Worm (Caenorhabditis elegans) whole organism, mixed stage, embryonic: ENCODE results near the gene B0334.4.

Experiments used
- M03D4.4 ChIP-seq: sonication (generic microtip); optimal IDR thresholded peaks from 2 replicates; lab custom pipeline; 2017; ENCODE audit warnings: mild to moderate bottlenecking, missing genetic modification characterization, missing compliant biosample characterization
- bed-3 ChIP-seq: fragments of 200-800 bp; sonication (Bioruptor generic); optimal IDR thresholded peaks from 3 replicates; lab custom pipeline; 2018; ENCODE audit warnings: mild to moderate bottlenecking, missing genetic modification characterization, moderate library complexity, missing compliant biosample characterization
- blmp-1 ChIP-seq: fragments of 150-350 bp; optimal IDR thresholded peaks from 2 replicates; lab custom pipeline; 2014; ENCODE audit warnings: missing biosample characterization, missing genetic modification characterization
- ceh-39 ChIP-seq: fragments of 150-350 bp; optimal IDR thresholded peaks from 2 replicates; lab custom pipeline; 2014; ENCODE audit warnings: missing biosample characterization, missing genetic modification characterization
- ceh-43 ChIP-seq: fragments of 200-800 bp; sonication (Bioruptor generic); optimal IDR thresholded peaks from 2 replicates; lab custom pipeline; 2018; ENCODE audit warnings: mild to moderate bottlenecking, missing genetic modification characterization, moderate library complexity, missing compliant biosample characterization
- ceh-83 ChIP-seq: fragments of 200-800 bp; sonication (Bioruptor generic); optimal IDR thresholded peaks from 2 replicates; lab custom pipeline; 2018; ENCODE audit warnings: mild to moderate bottlenecking, missing genetic modification characterization, missing compliant biosample characterization
- ces-1 ChIP-seq: fragments of 150-350 bp; optimal IDR thresholded peaks from 2 replicates; lab custom pipeline; 2014; ENCODE audit warnings: missing biosample characterization, missing genetic modification reagents, missing genetic modification characterization
- cnd-1 ChIP-seq: fragments of 200-800 bp; sonication (Bioruptor generic); optimal IDR thresholded peaks from 2 replicates; lab custom pipeline; 2018; ENCODE audit warnings: mild to moderate bottlenecking, missing genetic modification characterization, missing compliant biosample characterization
- drap-1 ChIP-seq: fragments of 200-800 bp; sonication (Bioruptor generic); optimal IDR thresholded peaks from 3 replicates; lab custom pipeline; 2018; ENCODE audit warnings: mild to moderate bottlenecking, missing genetic modification characterization, missing compliant biosample characterization
- elt-1 ChIP-seq: sonication (generic microtip); optimal IDR thresholded peaks from 2 replicates; lab custom pipeline; 2017; ENCODE audit warnings: missing genetic modification characterization, mild to moderate bottlenecking, missing compliant biosample characterization, antibody characterized with exemption, moderate library complexity, borderline replicate concordance; ENCODE audit not compliant: insufficient read depth
- elt-3 ChIP-seq: fragments of 150-350 bp; optimal IDR thresholded peaks from 2 replicates; lab custom pipeline; 2014; ENCODE audit warnings: missing biosample characterization, missing genetic modification characterization
- flh-1 ChIP-seq: fragments of 200-800 bp; sonication (Bioruptor generic); optimal IDR thresholded peaks from 2 replicates; lab custom pipeline; 2018; ENCODE audit warnings: mild to moderate bottlenecking, missing genetic modification characterization, moderate library complexity, missing compliant biosample characterization
- ham-2 ChIP-seq: fragments of 200-800 bp; sonication (Bioruptor generic); optimal IDR thresholded peaks from 2 replicates; lab custom pipeline; 2018; ENCODE audit warnings: mild to moderate bottlenecking, missing genetic modification characterization, missing compliant biosample characterization
- lin-13 ChIP-seq: fragments of 150-350 bp; optimal IDR thresholded peaks from 2 replicates; lab custom pipeline; 2014; ENCODE audit warnings: missing biosample characterization, missing genetic modification characterization
- lin-32 ChIP-seq: fragments of 200-800 bp; sonication (Bioruptor generic); optimal IDR thresholded peaks from 2 replicates; lab custom pipeline; 2018; ENCODE audit warnings: mild to moderate bottlenecking, missing genetic modification characterization, missing compliant biosample characterization
- lsy-2 ChIP-seq: fragments of 150-350 bp; optimal IDR thresholded peaks from 2 replicates; lab custom pipeline; 2014; ENCODE audit warnings: missing biosample characterization, missing genetic modification characterization
- mab-5 ChIP-seq: fragments of 150-350 bp; optimal IDR thresholded peaks from 2 replicates; lab custom pipeline; 2014; ENCODE audit warnings: missing biosample characterization, missing genetic modification characterization
- mep-1 ChIP-seq: fragments of 150-350 bp; optimal IDR thresholded peaks from 2 replicates; lab custom pipeline; 2017; ENCODE audit warnings: missing biosample characterization, missing genetic modification reagents, missing genetic modification characterization, inconsistent platforms
- mls-2 ChIP-seq: sonication (generic microtip); optimal IDR thresholded peaks from 2 replicates; lab custom pipeline; 2016; ENCODE audit warnings: mild to moderate bottlenecking, missing genetic modification characterization, moderate library complexity, missing compliant biosample characterization
- nhr-12 ChIP-seq: fragments of 150-350 bp; optimal IDR thresholded peaks from 2 replicates; lab custom pipeline; 2014; ENCODE audit warnings: missing biosample characterization, missing genetic modification characterization
- nhr-2 ChIP-seq: fragments of 150-350 bp; optimal IDR thresholded peaks from 2 replicates; lab custom pipeline; 2014; ENCODE audit warnings: missing biosample characterization, missing genetic modification characterization
- nhr-237 ChIP-seq: fragments of 150-350 bp; optimal IDR thresholded peaks from 2 replicates; lab custom pipeline; 2014; ENCODE audit warnings: missing biosample characterization, missing genetic modification characterization
- nhr-28 ChIP-seq: fragments of 150-350 bp; optimal IDR thresholded peaks from 2 replicates; lab custom pipeline; 2014; ENCODE audit warnings: missing biosample characterization, missing genetic modification characterization
- nhr-76 ChIP-seq: sonication (generic microtip); optimal IDR thresholded peaks from 2 replicates; lab custom pipeline; 2017; ENCODE audit warnings: missing biosample characterization, missing genetic modification characterization
- pha-4 ChIP-seq: fragments of 150-350 bp; optimal IDR thresholded peaks from 2 replicates; lab custom pipeline; 2018; ENCODE audit warnings: missing biosample characterization, missing genetic modification reagents, missing genetic modification characterization
- sem-2 ChIP-seq: fragments of 200-800 bp; sonication (Bioruptor generic); optimal IDR thresholded peaks from 2 replicates; lab custom pipeline; 2018; ENCODE audit warnings: mild to moderate bottlenecking, missing genetic modification characterization, missing compliant biosample characterization
- snpc-4 ChIP-seq: fragments of 150-350 bp; optimal IDR thresholded peaks from 2 replicates; lab custom pipeline; 2014; ENCODE audit warnings: missing biosample characterization, missing genetic modification characterization
- sptf-1 ChIP-seq: sonication (generic microtip); optimal IDR thresholded peaks from 2 replicates; lab custom pipeline; 2017; ENCODE audit warnings: mild to moderate bottlenecking, missing genetic modification characterization, moderate library complexity, missing compliant biosample characterization
- tbx-8 ChIP-seq: fragments of 200-800 bp; sonication (Bioruptor generic); optimal IDR thresholded peaks from 2 replicates; lab custom pipeline; 2018; ENCODE audit warnings: mild to moderate bottlenecking, missing genetic modification characterization, moderate library complexity, missing compliant biosample characterization
- unc-120 ChIP-seq: sonication (generic microtip); optimal IDR thresholded peaks from 2 replicates; lab custom pipeline; 2017; ENCODE audit warnings: missing genetic modification characterization, missing compliant biosample characterization; ENCODE audit not compliant: poor library complexity, severe bottlenecking
- unc-39 ChIP-seq: fragments of 150-350 bp; optimal IDR thresholded peaks from 2 replicates; lab custom pipeline; 2014; ENCODE audit warnings: missing biosample characterization, missing genetic modification characterization
- unc-62 ChIP-seq: fragments of 150-350 bp; optimal IDR thresholded peaks from 2 replicates; lab custom pipeline; 2014; ENCODE audit warnings: missing biosample characterization, missing genetic modification reagents, missing genetic modification characterization
- zip-8 ChIP-seq: fragments of 150-350 bp; optimal IDR thresholded peaks from 2 replicates; lab custom pipeline; 2014; ENCODE audit warnings: missing biosample characterization, missing genetic modification characterization
- ztf-11 ChIP-seq: fragments of 150-350 bp; optimal IDR thresholded peaks from 2 replicates; lab custom pipeline; 2014; ENCODE audit warnings: missing biosample characterization, missing genetic modification characterization

Gene B0334.4

DNA sequence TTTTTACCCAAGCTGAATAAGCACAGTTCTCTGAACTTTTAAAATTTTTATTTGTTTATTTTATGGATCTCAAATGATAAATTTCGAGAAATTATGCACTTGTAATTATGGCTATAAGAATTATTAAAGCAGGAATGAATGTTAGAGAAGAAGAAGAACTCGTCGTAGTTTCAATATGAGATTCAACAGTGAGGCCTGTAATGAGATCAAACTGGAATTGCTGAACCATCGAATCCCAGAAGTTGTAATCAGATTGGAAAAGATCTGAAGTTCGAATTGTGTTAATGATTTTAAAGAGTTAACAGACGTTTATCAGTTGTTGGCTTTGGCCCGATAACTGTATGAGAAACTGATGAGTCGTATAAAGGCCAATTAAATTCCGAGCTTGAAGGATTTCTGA lies 39.8 kb upstream of the B0334.4 start:
- TF ChIP-seq flh-1 (GFP tag; lab: Kevin White, UChicago) = no peak
- no peak for TF ChIP-seq ham-2 (GFP tag; lab: Kevin White, UChicago)
- TF ChIP-seq lin-32 (GFP tag; lab: Kevin White, UChicago) = no peak
- TF ChIP-seq nhr-28 (tag; lab: Kevin White, UChicago) = no peak
- TF ChIP-seq elt-3 (tag; lab: Kevin White, UChicago) = no peak
- TF ChIP-seq cnd-1 = no peak
- no peak for TF ChIP-seq unc-120 (tag; lab: Kevin White, UChicago)
- no peak for TF ChIP-seq elt-1 (tag; lab: Kevin White, UChicago)
- TF ChIP-seq snpc-4 (tag; lab: Kevin White, UChicago) = no peak
- no peak for TF ChIP-seq mep-1 (tag; lab: Kevin White, UChicago)
- TF ChIP-seq ces-1 (GFP tag; lab: Kevin White, UChicago) = no peak
- no peak for TF ChIP-seq nhr-2
- no peak for TF ChIP-seq nhr-76
- no peak for TF ChIP-seq ceh-83 (GFP tag; lab: Kevin White, UChicago)
- no peak for TF ChIP-seq ztf-11 (tag; lab: Kevin White, UChicago)
- no peak for TF ChIP-seq nhr-237 (tag; lab: Kevin White, UChicago)
- TF ChIP-seq unc-39 (tag; lab: Kevin White, UChicago) = no peak

ce11 chrII:11459883-11460282 lies 35.6 kb upstream of the B0334.4 start:
- TF ChIP-seq nhr-12 (tag; lab: Kevin White, UChicago) = no peak
- no peak for TF ChIP-seq nhr-2
- no peak for TF ChIP-seq sptf-1 (tag; lab: Kevin White, UChicago)
- TF ChIP-seq lin-13 = no peak
- TF ChIP-seq ham-2 (GFP tag; lab: Kevin White, UChicago) = no peak
- no peak for TF ChIP-seq ceh-43 (GFP tag; lab: Kevin White, UChicago)
- no peak for TF ChIP-seq blmp-1 (tag; lab: Kevin White, UChicago)
- no peak for TF ChIP-seq lsy-2
- TF ChIP-seq snpc-4 (tag; lab: Kevin White, UChicago) = no peak
- TF ChIP-seq bed-3 = no peak
- no peak for TF ChIP-seq M03D4.4 (tag; lab: Kevin White, UChicago)
- TF ChIP-seq nhr-76 = no peak

DNA sequence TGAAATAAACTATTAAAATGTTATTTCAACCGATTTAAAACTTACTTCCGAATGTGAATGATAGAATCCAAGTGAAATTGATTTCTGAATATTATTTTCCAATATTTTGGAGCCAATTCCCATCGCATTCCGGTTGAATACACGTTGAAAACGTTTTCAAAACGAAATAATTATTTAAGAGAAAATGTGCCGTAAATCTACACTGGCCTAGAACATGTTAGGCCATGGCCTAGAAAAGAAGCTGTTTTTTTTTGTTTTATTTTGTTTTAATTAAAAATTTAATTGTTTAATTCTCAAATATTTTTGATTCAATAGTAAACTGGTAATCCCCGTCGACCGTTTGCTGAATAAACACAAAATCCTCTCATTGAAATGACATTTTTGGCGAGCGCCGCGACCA lies 31.6 kb upstream of the B0334.4 start:
- TF ChIP-seq snpc-4 (tag; lab: Kevin White, UChicago) (no peak), ces-1 (GFP tag; lab: Kevin White, UChicago) (peak; percentile 29)

DNA sequence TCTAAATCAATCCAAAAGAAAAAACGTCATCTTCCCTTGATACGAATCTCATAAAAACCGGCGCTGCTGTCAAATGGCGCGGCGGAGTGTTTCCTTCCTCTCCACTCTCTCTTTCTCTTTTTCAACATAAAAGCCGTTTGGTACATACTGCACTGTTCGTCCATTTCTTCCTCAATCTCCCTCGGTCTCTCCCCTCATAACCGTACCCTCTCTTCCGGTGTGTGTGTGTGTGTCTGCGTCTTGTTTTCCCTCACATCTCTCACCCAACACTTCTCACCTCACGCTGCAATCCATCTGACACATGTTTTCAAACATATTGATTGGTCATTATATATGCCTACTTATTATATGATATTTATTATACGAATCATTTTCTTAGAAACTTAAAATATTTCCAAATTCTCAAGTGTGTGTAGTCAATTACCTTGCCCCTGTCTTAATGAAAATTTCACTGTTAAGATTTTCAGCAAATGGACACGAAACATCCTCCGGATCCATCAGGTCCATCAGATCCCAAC lies 31.0 kb upstream of the B0334.4 start, which contains the start of the genes aars-1 and rga-1:
Gene aars-1 (minus strand): TSS at position 71 of the 518 bp plus-strand sequence.
Gene rga-1 (plus strand): TSS at position 468 of the 518 bp plus-strand sequence.
- TF ChIP-seq lsy-2 (peak; percentile 52), pha-4 (tag; lab: Kevin White, UChicago) (peak; percentile 38), blmp-1 (tag; lab: Kevin White, UChicago) (peak; percentile 43), ham-2 (GFP tag; lab: Kevin White, UChicago) (peak; percentile 41), mls-2 (tag; lab: Kevin White, UChicago) (no peak), unc-62 (GFP tag; lab: Kevin White, UChicago) (peak; percentile 20), ceh-39 (tag; lab: Kevin White, UChicago) (no peak), ces-1 (GFP tag; lab: Kevin White, UChicago) (peak; percentile 11), bed-3 (no peak), nhr-237 (tag; lab: Kevin White, UChicago) (no peak), tbx-8 (no peak), drap-1 (GFP tag; lab: Kevin White, UChicago) (no peak), elt-3 (tag; lab: Kevin White, UChicago) (no peak), flh-1 (GFP tag; lab: Kevin White, UChicago) (no peak), M03D4.4 (tag; lab: Kevin White, UChicago) (no peak)

DNA sequence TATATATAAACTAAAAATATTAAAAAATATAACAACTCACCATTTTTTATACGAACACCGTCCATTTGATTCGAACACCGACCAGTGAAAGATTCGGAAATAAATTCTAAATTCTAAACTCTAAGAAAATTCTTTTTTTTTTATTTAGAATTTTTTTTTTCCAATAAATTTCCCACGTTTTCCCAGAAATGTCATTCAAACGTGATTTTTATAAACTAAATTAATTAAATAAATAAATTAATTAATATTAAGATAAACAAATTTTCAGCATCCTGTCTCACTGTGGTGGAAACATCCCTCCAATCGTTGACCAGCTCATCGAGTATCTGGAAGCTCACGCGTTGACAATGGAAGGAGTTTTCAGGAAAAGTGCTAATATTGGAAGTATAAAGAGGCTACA lies 28.0 kb upstream of the B0334.4 start, which contains the start of gene klp-17:
Gene klp-17 (minus strand): TSS at position 101 of the 400 bp plus-strand sequence.
- TF ChIP-seq elt-1 (tag; lab: Kevin White, UChicago) (no peak), sptf-1 (tag; lab: Kevin White, UChicago) (no peak), bed-3 (no peak), ceh-83 (GFP tag; lab: Kevin White, UChicago) (no peak), nhr-28 (tag; lab: Kevin White, UChicago) (no peak), drap-1 (GFP tag; lab: Kevin White, UChicago) (no peak), mep-1 (tag; lab: Kevin White, UChicago) (no peak), flh-1 (GFP tag; lab: Kevin White, UChicago) (no peak), mab-5 (tag; lab: Kevin White, UChicago) (no peak), ztf-11 (tag; lab: Kevin White, UChicago) (no peak), lin-32 (GFP tag; lab: Kevin White, UChicago) (no peak), zip-8 (tag; lab: Kevin White, UChicago) (no peak), sem-2 (GFP tag; lab: Kevin White, UChicago) (no peak)
